Worm (Caenorhabditis elegans) whole organism, L2 larva: Measurements from ENCODE around the gene Y43E12A.2.

ENCODE experiments used
- C34F6.9 ChIP-seq: fragments of 150-350 bp; optimal IDR thresholded peaks from 2 replicates; lab custom pipeline; 2014; ENCODE audit warnings: missing biosample characterization, missing genetic modification characterization
- F13H6.1 ChIP-seq: sonication (generic microtip); optimal IDR thresholded peaks from 2 replicates; lab custom pipeline; 2016; ENCODE audit warnings: missing genetic modification characterization, missing compliant biosample characterization
- R02D3.7 ChIP-seq: fragments of 150-350 bp; optimal IDR thresholded peaks from 2 replicates; lab custom pipeline; 2014; ENCODE audit warnings: missing biosample characterization, missing genetic modification characterization
- Y55F3AM.14 ChIP-seq: fragments of 200-800 bp; sonication (Bioruptor generic); optimal IDR thresholded peaks from 2 replicates; lab custom pipeline; 2018; ENCODE audit warnings: mild to moderate bottlenecking, missing genetic modification characterization, missing compliant biosample characterization
- ZK546.5 ChIP-seq: sonication (generic microtip); optimal IDR thresholded peaks from 2 replicates; lab custom pipeline; 2017; ENCODE audit warnings: missing biosample characterization, missing genetic modification characterization
- alr-1 ChIP-seq: fragments of 150-350 bp; optimal IDR thresholded peaks from 2 replicates; lab custom pipeline; 2014; ENCODE audit warnings: missing biosample characterization, missing genetic modification characterization
- aly-2 ChIP-seq: fragments of 150-350 bp; optimal IDR thresholded peaks from 2 replicates; lab custom pipeline; 2014; ENCODE audit warnings: missing biosample characterization, missing genetic modification characterization
- ama-1 ChIP-seq: fragments of 150-350 bp; optimal IDR thresholded peaks from 2 replicates; lab custom pipeline; 2018; ENCODE audit warnings: inconsistent platforms
- blmp-1 ChIP-seq: sonication (generic microtip); optimal IDR thresholded peaks from 2 replicates; lab custom pipeline; 2017; ENCODE audit warnings: missing genetic modification characterization, mild to moderate bottlenecking, missing compliant biosample characterization, antibody characterized with exemption, moderate library complexity; ENCODE audit not compliant: insufficient read depth
- ceh-16 ChIP-seq: fragments of 150-350 bp; optimal IDR thresholded peaks from 2 replicates; lab custom pipeline; 2014; ENCODE audit warnings: missing biosample characterization, missing genetic modification characterization
- ceh-82 ChIP-seq: fragments of 150-350 bp; optimal IDR thresholded peaks from 2 replicates; lab custom pipeline; 2014; ENCODE audit warnings: missing biosample characterization, missing genetic modification characterization
- crh-2 ChIP-seq: sonication (generic microtip); optimal IDR thresholded peaks from 2 replicates; lab custom pipeline; 2017; ENCODE audit warnings: missing biosample characterization, missing genetic modification characterization
- dmd-4 ChIP-seq: sonication (generic microtip); optimal IDR thresholded peaks from 2 replicates; lab custom pipeline; 2017; ENCODE audit warnings: missing biosample characterization, missing genetic modification characterization
- egl-27 ChIP-seq: sonication (generic microtip); optimal IDR thresholded peaks from 3 replicates; lab custom pipeline; 2017; ENCODE audit warnings: missing biosample characterization, missing genetic modification reagents, missing genetic modification characterization
- elt-1 ChIP-seq: fragments of 150-350 bp; optimal IDR thresholded peaks from 2 replicates; lab custom pipeline; 2014; ENCODE audit warnings: missing biosample characterization, missing genetic modification characterization
- elt-3 ChIP-seq: sonication (generic microtip); optimal IDR thresholded peaks from 2 replicates; lab custom pipeline; 2017; ENCODE audit warnings: missing biosample characterization, missing genetic modification characterization
- fos-1 ChIP-seq: fragments of 150-350 bp; optimal IDR thresholded peaks from 2 replicates; lab custom pipeline; 2014; ENCODE audit warnings: missing biosample characterization, missing genetic modification characterization
- gmeb-1 ChIP-seq: fragments of 150-350 bp; optimal IDR thresholded peaks from 2 replicates; lab custom pipeline; 2014; ENCODE audit warnings: missing biosample characterization, missing genetic modification characterization
- lin-11 ChIP-seq: fragments of 150-350 bp; sonication (generic microtip); optimal IDR thresholded peaks from 2 replicates; lab custom pipeline; 2014; ENCODE audit warnings: missing biosample characterization, missing genetic modification characterization, inconsistent platforms, mixed read lengths
- lin-13 ChIP-seq: fragments of 150-350 bp; optimal IDR thresholded peaks from 2 replicates; lab custom pipeline; 2014; ENCODE audit warnings: missing biosample characterization, missing genetic modification reagents, missing genetic modification characterization
- lin-39 ChIP-seq: fragments of 150-350 bp; optimal IDR thresholded peaks from 2 replicates; lab custom pipeline; 2014; ENCODE audit warnings: missing biosample characterization, missing genetic modification reagents, missing genetic modification characterization
- lsy-2 ChIP-seq, 2 experiments: fragments of 150-350 bp in 1 of 2; sonication (generic microtip) in 1 of 2; optimal IDR thresholded peaks; 2 replicates each; lab custom pipeline; 2014 to 2017; ENCODE audit warnings: missing biosample characterization in 2 of 2, missing genetic modification characterization in 2 of 2
- mab-5 ChIP-seq: fragments of 150-350 bp; optimal IDR thresholded peaks from 2 replicates; lab custom pipeline; 2014; ENCODE audit warnings: missing biosample characterization, missing genetic modification characterization
- mbf-1 ChIP-seq: sonication (generic microtip); optimal IDR thresholded peaks from 2 replicates; lab custom pipeline; 2017; ENCODE audit warnings: missing biosample characterization, missing genetic modification characterization
- mdl-1 ChIP-seq, 2 experiments: fragments of 150-350 bp in 1 of 2; sonication (generic microtip) in 1 of 2; optimal IDR thresholded peaks; 2 replicates each; lab custom pipeline; 2017; ENCODE audit warnings: missing biosample characterization in 2 of 2, missing genetic modification characterization in 2 of 2
- nhr-10 ChIP-seq: sonication (generic microtip); optimal IDR thresholded peaks from 2 replicates; lab custom pipeline; 2017; ENCODE audit warnings: missing biosample characterization, missing genetic modification characterization
- nhr-11 ChIP-seq: fragments of 150-350 bp; optimal IDR thresholded peaks from 2 replicates; lab custom pipeline; 2014; ENCODE audit warnings: missing biosample characterization, missing genetic modification characterization
- nhr-12 ChIP-seq: fragments of 150-350 bp; optimal IDR thresholded peaks from 2 replicates; lab custom pipeline; 2014; ENCODE audit warnings: missing biosample characterization, missing genetic modification characterization
- nhr-129 ChIP-seq: fragments of 150-350 bp; optimal IDR thresholded peaks from 2 replicates; lab custom pipeline; 2014; ENCODE audit warnings: missing biosample characterization, missing genetic modification characterization
- nhr-21 ChIP-seq: fragments of 150-350 bp; optimal IDR thresholded peaks from 2 replicates; lab custom pipeline; 2014; ENCODE audit warnings: missing biosample characterization, missing genetic modification characterization
- nhr-23 ChIP-seq: fragments of 150-350 bp; optimal IDR thresholded peaks from 2 replicates; lab custom pipeline; 2014; ENCODE audit warnings: missing biosample characterization, missing genetic modification reagents, missing genetic modification characterization
- nhr-237 ChIP-seq: fragments of 150-350 bp; optimal IDR thresholded peaks from 2 replicates; lab custom pipeline; 2014; ENCODE audit warnings: missing biosample characterization, missing genetic modification characterization
- nhr-25 ChIP-seq: fragments of 150-350 bp; sonication (generic microtip); optimal IDR thresholded peaks from 3 replicates; lab custom pipeline; 2014; ENCODE audit warnings: missing biosample characterization, missing genetic modification characterization
- nhr-6 ChIP-seq: fragments of 150-350 bp; optimal IDR thresholded peaks from 2 replicates; lab custom pipeline; 2014; ENCODE audit warnings: missing biosample characterization, missing genetic modification characterization
- nhr-77 ChIP-seq: fragments of 150-350 bp; optimal IDR thresholded peaks from 2 replicates; lab custom pipeline; 2014; ENCODE audit warnings: missing biosample characterization, missing genetic modification characterization
- peb-1 ChIP-seq: fragments of 150-350 bp; optimal IDR thresholded peaks from 2 replicates; lab custom pipeline; 2014; ENCODE audit warnings: missing biosample characterization, missing genetic modification characterization
- sem-4 ChIP-seq: fragments of 150-350 bp; optimal IDR thresholded peaks from 2 replicates; lab custom pipeline; 2014; ENCODE audit warnings: missing biosample characterization, missing genetic modification reagents, missing genetic modification characterization
- skn-1 ChIP-seq: sonication (generic microtip); optimal IDR thresholded peaks from 2 replicates; lab custom pipeline; 2017; ENCODE audit warnings: missing biosample characterization, missing genetic modification characterization
- sma-3 ChIP-seq: sonication (generic microtip); optimal IDR thresholded peaks from 2 replicates; lab custom pipeline; 2016; ENCODE audit warnings: missing genetic modification reagents, missing genetic modification characterization, missing compliant biosample characterization
- sma-9 ChIP-seq, 2 experiments: fragments of 150-350 bp in 1 of 2; sonication (generic microtip) in 1 of 2; optimal IDR thresholded peaks; 2 replicates each; lab custom pipeline; 2014 to 2016; ENCODE audit warnings: missing genetic modification characterization in 2 of 2, mild to moderate bottlenecking in 1 of 2, missing biosample characterization in 1 of 2, missing compliant biosample characterization in 1 of 2, missing genetic modification reagents in 1 of 2, moderate library complexity in 1 of 2
- snpc-4 ChIP-seq: fragments of 150-350 bp; optimal IDR thresholded peaks from 2 replicates; lab custom pipeline; 2014; ENCODE audit warnings: missing biosample characterization, missing genetic modification characterization
- unc-39 ChIP-seq: fragments of 150-350 bp; optimal IDR thresholded peaks from 2 replicates; lab custom pipeline; 2014; ENCODE audit warnings: missing biosample characterization, missing genetic modification characterization
- unc-55 ChIP-seq: fragments of 150-350 bp; sonication (generic microtip); optimal IDR thresholded peaks from 3 replicates; lab custom pipeline; 2014; ENCODE audit warnings: missing biosample characterization, missing genetic modification reagents, missing genetic modification characterization
- unc-62 ChIP-seq: fragments of 150-350 bp; optimal IDR thresholded peaks from 2 replicates; lab custom pipeline; 2014; ENCODE audit warnings: missing biosample characterization, missing genetic modification reagents, missing genetic modification characterization
- zag-1 ChIP-seq: fragments of 150-350 bp; optimal IDR thresholded peaks from 2 replicates; lab custom pipeline; 2014; ENCODE audit warnings: missing biosample characterization, missing genetic modification characterization
- ztf-1 ChIP-seq: fragments of 200-800 bp; sonication (Bioruptor generic); conservative IDR thresholded peaks from 2 replicates; pipeline ENCODE4 v1.3.6; 2022; ENCODE audit warnings: missing genetic modification characterization, missing compliant biosample characterization
- ztf-11 ChIP-seq: sonication (generic microtip); optimal IDR thresholded peaks from 2 replicates; lab custom pipeline; 2017; ENCODE audit warnings: missing biosample characterization, missing genetic modification characterization
- ztf-4 ChIP-seq: fragments of 150-350 bp; optimal IDR thresholded peaks from 2 replicates; lab custom pipeline; 2014; ENCODE audit warnings: missing biosample characterization, missing genetic modification characterization

Gene Y43E12A.2

DNA sequence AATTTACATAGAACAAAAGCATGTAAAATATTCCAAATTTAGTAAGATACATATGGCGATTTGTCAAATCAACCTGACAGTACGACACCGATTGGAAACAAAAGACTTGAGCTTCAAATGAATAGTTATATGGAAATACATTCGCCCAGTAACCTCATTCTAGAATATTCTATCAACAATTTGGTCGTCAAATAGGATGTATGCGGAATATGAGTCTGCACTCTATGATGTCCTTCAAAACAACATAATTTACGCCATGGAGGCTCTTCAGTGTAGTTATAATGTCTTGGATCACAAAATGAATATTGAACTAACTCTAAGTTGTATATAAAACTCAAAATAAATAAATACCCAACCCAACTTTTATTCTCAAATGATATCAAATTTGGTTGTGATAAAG is 44.8 kb downstream of the Y43E12A.2 start (continued):
- TF ChIP-seq ZK546.5 (tag; lab: Kevin White, UChicago) (no peak), nhr-12 (no peak), elt-3 (tag; lab: Kevin White, UChicago) (no peak), sma-3 (GFP tag; lab: Kevin White, UChicago) (no peak), elt-1 (no peak), Y55F3AM.14 (GFP tag; lab: Kevin White, UChicago) (no peak), egl-27 (tag; lab: Kevin White, UChicago) (no peak), ztf-11 (tag; lab: Kevin White, UChicago) (no peak), snpc-4 (tag; lab: Kevin White, UChicago) (no peak)

DNA sequence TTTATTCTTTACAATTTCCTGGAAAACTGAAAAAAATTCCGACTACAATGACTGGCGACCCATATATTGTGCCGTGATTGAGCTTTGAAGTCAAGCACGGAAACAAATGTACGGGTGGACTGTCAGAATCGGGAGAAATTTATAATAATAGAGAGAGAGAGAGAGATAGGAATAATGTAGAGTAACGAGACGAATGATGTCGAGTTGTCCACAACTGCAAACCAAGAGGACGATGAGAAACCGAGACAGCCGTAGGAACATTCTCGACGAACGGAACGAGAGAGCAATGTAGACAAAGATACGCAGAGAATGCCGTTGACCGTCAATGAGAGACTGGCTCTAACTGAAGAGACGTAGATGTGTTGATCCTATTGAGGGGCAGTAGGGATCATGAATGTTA is 45.7 kb downstream of the Y43E12A.2 start:
- TF ChIP-seq ZK546.5 (tag; lab: Kevin White, UChicago) (no peak), crh-2 (tag; lab: Kevin White, UChicago) (peak; percentile 95), ztf-1 (GFP tag; lab: Robert Waterston, UW) (no peak), C34F6.9 (tag; lab: Kevin White, UChicago) (peak; percentile 90), R02D3.7 (no peak), dmd-4 (tag; lab: Kevin White, UChicago) (no peak), nhr-25 (tag; lab: Kevin White, UChicago) (peak; percentile 73), Y55F3AM.14 (GFP tag; lab: Kevin White, UChicago) (peak; percentile 53), unc-39 (tag; lab: Kevin White, UChicago) (no peak), sem-4 (peak; percentile 89), alr-1 (tag; lab: Kevin White, UChicago) (no peak), mbf-1 (tag; lab: Kevin White, UChicago) (no peak), lsy-2 (tag; optimal IDR thresholded peaks at IDR 0.05; lab: Kevin White, UChicago) (peak; percentile 57 to 90), nhr-77 (tag; lab: Kevin White, UChicago) (no peak), sma-9 (GFP tag; optimal IDR thresholded peaks at IDR 0.05; lab: Kevin White, UChicago) (peak; percentile 90), sma-9 (tag; optimal IDR thresholded peaks at IDR 0.05; lab: Kevin White, UChicago) (no peak), ztf-4 (tag; lab: Kevin White, UChicago) (peak; percentile 75), nhr-237 (tag; lab: Kevin White, UChicago) (no peak), fos-1 (peak; percentile 92), elt-1 (no peak), nhr-11 (tag; lab: Kevin White, UChicago) (no peak), nhr-129 (tag; lab: Kevin White, UChicago) (peak; percentile 95), peb-1 (peak; percentile 70), egl-27 (tag; lab: Kevin White, UChicago) (peak; percentile 84), aly-2 (tag; lab: Kevin White, UChicago) (no peak), mdl-1 (tag; optimal IDR thresholded peaks at IDR 0.05; lab: Kevin White, UChicago) (peak; percentile 13 to 47), ama-1 (lab: Kevin White, UChicago) (peak; percentile 97), nhr-10 (tag; lab: Kevin White, UChicago) (no peak), nhr-12 (no peak), lin-11 (peak; percentile 58), lin-13 (GFP tag; lab: Kevin White, UChicago) (peak; percentile 80), zag-1 (tag; lab: Kevin White, UChicago) (peak; percentile 94), lin-39 (tag; lab: Kevin White, UChicago) (no peak), ztf-11 (tag; lab: Kevin White, UChicago) (no peak), skn-1 (peak; percentile 51), gmeb-1 (tag; lab: Kevin White, UChicago) (peak; percentile 53), nhr-23 (no peak), ceh-16 (tag; lab: Kevin White, UChicago) (no peak), F13H6.1 (peak; percentile 92), unc-55 (peak; percentile 87), sma-3 (GFP tag; lab: Kevin White, UChicago) (peak; percentile 89), snpc-4 (tag; lab: Kevin White, UChicago) (peak; percentile 28), unc-62 (GFP tag; lab: Kevin White, UChicago) (peak; percentile 2), mab-5 (tag; lab: Kevin White, UChicago) (peak; percentile 42), nhr-21 (tag; lab: Kevin White, UChicago) (peak; percentile 69), blmp-1 (tag; lab: Kevin White, UChicago) (peak; percentile 30), nhr-6 (tag; lab: Kevin White, UChicago) (peak; percentile 80), ceh-82 (no peak), elt-3 (tag; lab: Kevin White, UChicago) (no peak)
